Worm (Caenorhabditis elegans) whole organism, L3 larva: ENCODE measurements around the gene phat-5.

ENCODE experiments used
- aly-2 ChIP-seq: fragments of 150-350 bp; optimal IDR thresholded peaks from 2 replicates; lab custom pipeline; 2014; ENCODE audit warnings: missing biosample characterization, missing genetic modification characterization
- egl-5 ChIP-seq: fragments of 150-350 bp; optimal IDR thresholded peaks from 2 replicates; lab custom pipeline; 2017; ENCODE audit warnings: missing biosample characterization, missing genetic modification reagents, missing genetic modification characterization, inconsistent platforms
- elt-3 ChIP-seq, 3 experiments: fragments of 150-350 bp in 1 of 3; sonication (generic microtip) in 2 of 3; optimal IDR thresholded peaks; 2 replicates in 2 of 3; 4 replicates in 1 of 3; lab custom pipeline; 2014 to 2017; ENCODE audit warnings: missing biosample characterization in 3 of 3, missing genetic modification characterization in 3 of 3
- fkh-10 ChIP-seq: sonication (generic microtip); optimal IDR thresholded peaks from 2 replicates; lab custom pipeline; 2017; ENCODE audit warnings: missing biosample characterization, missing genetic modification reagents, missing genetic modification characterization
- fkh-2 ChIP-seq: fragments of 150-350 bp; optimal IDR thresholded peaks from 2 replicates; lab custom pipeline; 2014; ENCODE audit warnings: missing biosample characterization, missing genetic modification reagents, missing genetic modification characterization
- jun-1 ChIP-seq: fragments of 150-350 bp; optimal IDR thresholded peaks from 2 replicates; lab custom pipeline; 2014; ENCODE audit warnings: missing biosample characterization, missing genetic modification reagents, missing genetic modification characterization
- lin-15B ChIP-seq: fragments of 150-350 bp; optimal IDR thresholded peaks from 2 replicates; lab custom pipeline; 2014; ENCODE audit warnings: missing biosample characterization, missing genetic modification characterization
- lin-39 ChIP-seq: fragments of 150-350 bp; optimal IDR thresholded peaks from 2 replicates; lab custom pipeline; 2018; ENCODE audit warnings: missing biosample characterization, missing genetic modification reagents, missing genetic modification characterization
- nfya-1 ChIP-seq: sonication (generic microtip); optimal IDR thresholded peaks from 2 replicates; lab custom pipeline; 2017; ENCODE audit warnings: missing genetic modification characterization, mild to moderate bottlenecking, missing compliant biosample characterization, antibody characterized with exemption, moderate library complexity; ENCODE audit not compliant: insufficient read depth
- nhr-25 ChIP-seq: sonication (generic microtip); optimal IDR thresholded peaks from 2 replicates; lab custom pipeline; 2017; ENCODE audit warnings: missing biosample characterization, missing genetic modification characterization
- nhr-28 ChIP-seq: fragments of 150-350 bp; optimal IDR thresholded peaks from 2 replicates; lab custom pipeline; 2014; ENCODE audit warnings: missing biosample characterization, missing genetic modification characterization
- nhr-76 ChIP-seq: fragments of 150-350 bp; sonication (generic microtip); optimal IDR thresholded peaks from 5 replicates; lab custom pipeline; 2014; ENCODE audit warnings: missing biosample characterization, missing genetic modification characterization
- nhr-77 ChIP-seq: fragments of 150-350 bp; optimal IDR thresholded peaks from 2 replicates; lab custom pipeline; 2014; ENCODE audit warnings: missing biosample characterization, missing genetic modification characterization
- ztf-11 ChIP-seq: fragments of 150-350 bp; optimal IDR thresholded peaks from 2 replicates; lab custom pipeline; 2014; ENCODE audit warnings: missing biosample characterization, missing genetic modification characterization
- ztf-4 ChIP-seq: fragments of 150-350 bp; optimal IDR thresholded peaks from 2 replicates; lab custom pipeline; 2014; ENCODE audit warnings: missing biosample characterization, missing genetic modification characterization

The phat-5 gene

DNA sequence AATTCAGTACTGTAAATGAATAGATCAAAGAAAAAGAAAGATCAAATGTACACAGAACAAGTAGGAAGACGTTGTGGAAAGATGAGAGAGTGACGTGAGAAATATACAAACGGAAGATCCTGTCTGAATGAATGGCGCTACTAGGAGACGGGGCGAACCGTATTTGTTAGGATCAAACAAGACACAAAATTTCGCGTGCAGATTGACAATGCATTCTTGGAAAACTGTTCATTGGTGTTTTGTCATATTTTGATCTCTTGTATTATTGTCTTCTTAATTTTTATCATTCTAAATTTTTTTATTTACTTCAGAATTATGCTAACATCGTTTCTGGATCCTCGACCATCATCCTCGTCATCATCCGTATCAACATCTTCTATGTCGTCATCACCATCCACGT, 27.6 kb downstream of the phat-5 start, which contains the start of gene nhr-181:
nhr-181 (plus strand) TSS at position 301 of the 400 bp plus-strand sequence.
- TF ChIP-seq nhr-25 (tag; lab: Kevin White, UChicago) = no peak
- no peak for TF ChIP-seq ztf-11 (tag; lab: Kevin White, UChicago)
- TF ChIP-seq elt-3 (tag; optimal IDR thresholded peaks at IDR 0.05; lab: Kevin White, UChicago) = no peak
- no peak for TF ChIP-seq nhr-77 (tag; lab: Kevin White, UChicago)
- no peak for TF ChIP-seq ztf-4
- TF ChIP-seq lin-39 (tag; lab: Kevin White, UChicago) = no peak
- TF ChIP-seq egl-5 = no peak
- no peak for TF ChIP-seq nhr-76

- no peak for TF ChIP-seq fkh-2 (tag; lab: Kevin White, UChicago)
Observed at ce11 chrV:4082952-4083351, 39.4 kb downstream of the phat-5 start, which contains the start of gene F38H12.5. Gene F38H12.5, minus strand, starts transcription at chrV:4083052.

DNA sequence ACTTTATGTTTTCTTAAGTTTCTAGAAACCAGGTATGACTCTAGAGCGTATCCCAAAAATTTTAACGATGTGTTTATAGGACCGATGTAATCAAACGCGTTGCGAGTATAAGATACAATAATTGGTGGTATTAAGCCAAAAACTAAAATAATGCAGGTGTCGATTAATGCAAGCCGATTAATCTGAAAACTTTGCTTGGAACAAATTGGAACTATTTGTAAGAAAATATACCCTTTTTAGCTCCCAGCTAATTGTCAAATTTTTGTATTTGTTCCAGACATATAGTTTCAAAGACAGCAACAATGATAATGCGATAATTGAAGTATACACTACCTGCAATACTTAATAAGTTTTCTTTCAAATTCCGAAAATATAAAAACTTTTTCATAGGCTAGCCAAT, 41.0 kb downstream of the phat-5 start, which contains the start of gene srh-211:
srh-211 (minus strand) TSS at position 101 of the 400 bp plus-strand sequence.
- no peak for TF ChIP-seq jun-1 (tag; lab: Kevin White, UChicago)

DNA sequence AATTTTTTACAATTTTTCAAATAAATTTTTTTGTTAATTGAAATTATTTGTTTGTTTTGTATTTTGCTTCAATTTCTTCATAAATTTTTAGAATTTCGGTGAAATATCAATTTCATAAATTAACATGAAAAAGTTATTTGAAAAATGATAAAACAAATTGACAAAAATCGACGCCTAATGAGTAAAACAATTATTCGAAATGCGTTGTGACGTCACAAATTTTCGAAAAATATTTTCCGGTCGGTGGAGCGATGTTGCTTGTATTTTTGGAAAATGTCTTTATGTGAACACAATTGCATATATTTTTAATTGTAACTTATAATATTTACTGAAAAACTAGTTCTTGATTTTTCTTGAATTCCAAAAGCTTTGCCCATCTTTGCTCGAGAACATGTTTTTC, 41.8 kb downstream of the phat-5 start:
- no peak for TF ChIP-seq fkh-10 (GFP tag; lab: Kevin White, UChicago)
- TF ChIP-seq aly-2 = no peak

DNA sequence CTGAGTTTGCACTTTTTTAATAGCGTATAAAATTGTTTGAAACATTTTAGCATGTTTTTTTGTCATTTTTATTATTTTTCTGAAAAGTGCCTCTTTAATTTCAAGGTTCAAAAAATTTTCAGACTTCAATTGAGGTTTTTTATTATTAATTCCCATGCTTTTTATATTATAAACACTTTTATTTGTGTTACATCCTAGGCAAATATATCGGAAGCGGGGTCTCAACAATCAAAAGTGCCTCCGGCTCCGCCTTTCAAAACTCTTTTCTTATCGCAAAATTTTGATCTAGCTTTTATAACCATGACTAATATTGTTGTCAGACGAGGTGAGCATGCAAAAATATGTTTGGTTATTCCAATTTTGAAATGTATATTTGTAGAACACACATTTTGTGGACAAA, 48.9 kb downstream of the phat-5 start, which contains the start of gene otpl-2:
otpl-2 (plus strand) TSS at position 301 of the 400 bp plus-strand sequence.
- TF ChIP-seq lin-15B (tag; lab: Kevin White, UChicago) (no peak), nfya-1 (tag; lab: Kevin White, UChicago) (no peak), nhr-28 (tag; lab: Kevin White, UChicago) (no peak)
- TF ChIP-seq, all 47 proteins: peak for 0
